Worm (Caenorhabditis elegans) whole organism, L1 larva: ENCODE data around the gene oac-5.

Experiments used
- Y116A8C.19 ChIP-seq: sonication (generic microtip); optimal IDR thresholded peaks from 2 replicates; lab custom pipeline; 2016; ENCODE audit warnings: missing compliant biosample characterization, missing genetic modification characterization, borderline replicate concordance
- aly-2 ChIP-seq: fragments of 150-350 bp; optimal IDR thresholded peaks from 2 replicates; lab custom pipeline; 2014; ENCODE audit warnings: missing biosample characterization, missing genetic modification characterization
- ama-1 ChIP-seq: fragments of 150-350 bp; optimal IDR thresholded peaks from 2 replicates; lab custom pipeline; 2014
- fos-1 ChIP-seq: fragments of 150-350 bp; optimal IDR thresholded peaks from 2 replicates; lab custom pipeline; 2014; ENCODE audit warnings: missing biosample characterization, missing genetic modification characterization
- mdl-1 ChIP-seq, 2 experiments: fragments of 150-350 bp; optimal IDR thresholded peaks; 2 replicates each; lab custom pipeline; 2014 to 2017; ENCODE audit warnings: missing biosample characterization in 2 of 2, missing genetic modification characterization in 2 of 2, inconsistent platforms in 1 of 2
- nhr-76 ChIP-seq: sonication (generic microtip); optimal IDR thresholded peaks from 2 replicates; lab custom pipeline; 2017; ENCODE audit warnings: missing biosample characterization, missing genetic modification characterization
- snpc-4 ChIP-seq: fragments of 150-350 bp; optimal IDR thresholded peaks from 2 replicates; lab custom pipeline; 2014; ENCODE audit warnings: missing biosample characterization, missing genetic modification characterization
- tbx-2 ChIP-seq: sonication (generic microtip); optimal IDR thresholded peaks from 2 replicates; lab custom pipeline; 2016; ENCODE audit warnings: missing genetic modification characterization, missing compliant biosample characterization
- xbp-1 ChIP-seq: sonication (generic microtip); optimal IDR thresholded peaks from 2 replicates; lab custom pipeline; 2016; ENCODE audit warnings: missing genetic modification characterization, missing compliant biosample characterization

DNA sequence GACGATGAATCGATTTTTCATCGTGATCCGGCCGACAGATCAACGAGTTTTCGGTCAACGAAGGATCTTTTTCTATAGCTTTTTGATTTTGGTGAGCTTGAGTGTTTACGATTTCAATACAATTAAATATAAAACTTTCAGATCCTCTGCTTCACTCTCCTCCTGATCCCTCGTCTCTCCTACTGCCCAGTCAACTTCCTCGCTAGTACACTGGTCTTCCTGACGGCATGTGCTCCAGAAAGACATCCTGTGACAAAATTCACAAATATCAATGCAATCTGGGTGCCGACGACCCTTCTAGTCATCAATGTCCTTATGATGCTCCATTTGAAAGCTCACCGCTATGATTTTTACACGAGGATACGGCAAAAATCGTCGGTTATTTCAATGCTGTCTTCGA lies 15.8 kb downstream of the oac-5 start:
- TF ChIP-seq snpc-4 (tag; lab: Kevin White, UChicago) (no peak), aly-2 (tag; lab: Kevin White, UChicago) (no peak), mdl-1 (tag; optimal IDR thresholded peaks at IDR 0.05; lab: Kevin White, UChicago) (no peak), tbx-2 (tag; lab: Kevin White, UChicago) (no peak), xbp-1 (tag; lab: Kevin White, UChicago) (no peak), ama-1 (no peak), Y116A8C.19 (tag; lab: Kevin White, UChicago) (no peak), nhr-76 (tag; lab: Kevin White, UChicago) (no peak), fos-1 (tag; lab: Kevin White, UChicago) (no peak)
